Fruit fly (Drosophila melanogaster): Measurements from ENCODE around the gene CG5112.

Gene CG5112

dm6 chr3R:25462642-25463317, 28.5 kb upstream of the CG5112 start (continued):
- TF ChIP-seq lmd (GFP tag; IDR thresholded peaks at IDR 0.05) (no peak), CG3407 (GFP tag; optimal IDR thresholded peaks at IDR 0.05) (no peak), Meics (GFP tag; optimal IDR thresholded peaks at IDR 0.05) (peak; percentile 74), CG12219 (GFP tag; optimal IDR thresholded peaks at IDR 0.05) (peak; percentile 8), abd-A (tag; optimal IDR thresholded peaks at IDR 0.05) (peak; percentile 10), CG3847 (GFP tag; IDR thresholded peaks at IDR 0.05) (peak; percentile 33; the same call in 1 of the 2 replicates), CG10366 (GFP tag; IDR thresholded peaks at IDR 0.05) (peak; percentile 35), sens (GFP tag) (peak; percentile 62), CG1529 (GFP tag; optimal IDR thresholded peaks at IDR 0.05) (no peak), CrebB (tag; optimal IDR thresholded peaks at IDR 0.05) (no peak), CG7987 (GFP tag; optimal IDR thresholded peaks at IDR 0.05) (no peak), sens-2 (GFP tag; IDR thresholded peaks at IDR 0.05) (no peak), CG10321 (GFP tag; IDR thresholded peaks at IDR 0.05) (0 out of 2 replicates have a peak, but pooled peaks have one; percentile 7), CG30020 (tag; optimal IDR thresholded peaks at IDR 0.05) (no peak), ssp (GFP tag; IDR thresholded peaks at IDR 0.05) (no peak), CG2712 (tag; optimal IDR thresholded peaks at IDR 0.05) (peak; percentile 67), Deaf1 (tag; optimal IDR thresholded peaks at IDR 0.05) (peak; percentile 22), CG31224 (GFP tag; IDR thresholded peaks at IDR 0.05) (0 out of 2 replicates have a peak, but pooled peaks have one; percentile 19), NfI (GFP tag; optimal IDR thresholded peaks at IDR 0.05) (peak; percentile 44), BEAF-32 (GFP tag; optimal IDR thresholded peaks at IDR 0.05) (no peak), Ada2b (GFP tag; IDR thresholded peaks at IDR 0.05) (peak; percentile 46; the same call in 1 of the 2 replicates), CG31388 (GFP tag; optimal IDR thresholded peaks at IDR 0.05) (no peak), kni (GFP tag; optimal IDR thresholded peaks at IDR 0.05) (peak; percentile 2), yki (optimal IDR thresholded peaks at IDR 0.05) (no peak), Poxn (GFP tag; IDR thresholded peaks at IDR 0.05) (no peak), CG14667 (GFP tag; IDR thresholded peaks at IDR 0.05) (no peak), E2f1 (GFP tag; IDR thresholded peaks at IDR 0.05) (peak; percentile 43), CG4282 (GFP tag; optimal IDR thresholded peaks at IDR 0.05) (no peak), CG18262 (tag; optimal IDR thresholded peaks at IDR 0.05) (peak; percentile 44), esg (GFP tag; conservative IDR thresholded peaks at IDR 0.05) (no peak; the same call in 1 of the 2 replicates), ind (GFP tag; optimal IDR thresholded peaks at IDR 0.05) (peak; percentile 24), ase (GFP tag; IDR thresholded peaks at IDR 0.05) (no peak), CG9932 (GFP tag; IDR thresholded peaks at IDR 0.05) (peak; percentile 76), CG11093 (GFP tag; IDR thresholded peaks at IDR 0.05) (peak; percentile 63; the same call in 2 of the 3 replicates), gce (GFP tag; IDR thresholded peaks at IDR 0.05) (no peak), Max (GFP tag; optimal IDR thresholded peaks at IDR 0.05) (no peak), insv (GFP tag; optimal IDR thresholded peaks at IDR 0.05) (no peak), Myb (GFP tag; optimal IDR thresholded peaks at IDR 0.05) (no peak), Sry-δ (GFP tag; optimal IDR thresholded peaks at IDR 0.05) (no peak), Vsx1 (GFP tag; optimal IDR thresholded peaks at IDR 0.05) (no peak), Bdp1 (GFP tag; optimal IDR thresholded peaks at IDR 0.05) (no peak), row (GFP tag; IDR thresholded peaks at IDR 0.05) (peak; percentile 73), CG2120 (GFP tag; optimal IDR thresholded peaks at IDR 0.05) (peak; percentile 48), Awh (GFP tag; IDR thresholded peaks at IDR 0.05) (peak; percentile 55; the same call in 1 of the 2 replicates), CG5245 (GFP tag; optimal IDR thresholded peaks at IDR 0.05) (no peak), usp (GFP tag; optimal IDR thresholded peaks at IDR 0.05) (no peak), HHEX (GFP tag; optimal IDR thresholded peaks at IDR 0.05) (peak; percentile 24), fd3F (GFP tag; optimal IDR thresholded peaks at IDR 0.05) (peak; percentile 33), tgo (GFP tag; IDR thresholded peaks at IDR 0.05) (peak; percentile 63; the same call in 2 of the 3 replicates), Oaz (GFP tag; IDR thresholded peaks at IDR 0.05) (no peak), Xrp1 (GFP tag; IDR thresholded peaks at IDR 0.05) (peak; percentile 66; the same call in 1 of the 2 replicates)
